Worm (Caenorhabditis elegans): ENCODE data around the gene ugt-38.

DNA sequence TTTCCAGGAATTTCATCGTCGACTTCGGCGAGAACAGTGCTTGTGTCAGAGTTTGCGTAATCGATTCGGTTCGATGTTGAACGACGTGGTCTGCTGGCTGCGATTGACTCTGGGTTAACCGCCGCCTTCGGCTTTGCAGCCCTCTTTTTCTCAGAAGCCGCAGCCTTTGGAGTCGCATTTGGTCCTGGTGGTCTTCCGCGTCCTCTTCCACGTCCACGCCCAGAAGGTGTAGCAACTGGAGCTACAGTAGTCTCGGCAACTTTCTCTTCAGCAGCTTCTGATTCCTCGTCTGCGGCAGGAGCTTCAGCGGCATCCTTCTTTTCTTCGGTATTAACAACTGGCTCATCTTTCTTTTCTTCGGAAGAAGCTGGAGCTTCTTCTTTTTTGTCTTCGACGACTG, 47.5 kb upstream of the ugt-38 start:
- no peak for TF ChIP-seq unc-62 (GFP tag; optimal IDR thresholded peaks at IDR 0.05)
- TF ChIP-seq nhr-12 (tag; optimal IDR thresholded peaks at IDR 0.05) = no peak
- TF ChIP-seq blmp-1 (tag; optimal IDR thresholded peaks at IDR 0.05) = no peak
- TF ChIP-seq mep-1 (tag; optimal IDR thresholded peaks at IDR 0.05) = no peak
- TF ChIP-seq nhr-237 (tag; optimal IDR thresholded peaks at IDR 0.05) = no peak
- no peak for TF ChIP-seq lsy-2 (tag; optimal IDR thresholded peaks at IDR 0.05)
- no peak for TF ChIP-seq sptf-1 (tag; optimal IDR thresholded peaks at IDR 0.05)
- TF ChIP-seq ham-2 (GFP tag; optimal IDR thresholded peaks at IDR 0.05) = no peak

Data from whole organism, mixed stage, embryonic.